Worm (Caenorhabditis elegans) whole organism, L4 larva: ENCODE measurements around the gene lars-1.

Experiments
- F10B5.3 ChIP-seq: sonication (generic microtip); optimal IDR thresholded peaks from 2 replicates; lab custom pipeline; 2016; ENCODE audit warnings: mild to moderate bottlenecking, missing genetic modification characterization, missing compliant biosample characterization
- F37D6.2 ChIP-seq: sonication (generic microtip); optimal IDR thresholded peaks from 2 replicates; lab custom pipeline; 2016; ENCODE audit warnings: mild to moderate bottlenecking, missing genetic modification characterization, missing compliant biosample characterization
- F49E8.2 ChIP-seq: sonication (generic microtip); optimal IDR thresholded peaks from 2 replicates; lab custom pipeline; 2016; ENCODE audit warnings: missing compliant biosample characterization, mild to moderate bottlenecking, missing genetic modification characterization, borderline replicate concordance
- T20F7.1 ChIP-seq: fragments of 200-800 bp; sonication (Bioruptor generic); optimal IDR thresholded peaks from 2 replicates; lab custom pipeline; 2018; ENCODE audit warnings: mild to moderate bottlenecking, missing genetic modification characterization, missing compliant biosample characterization
- T26A8.4 ChIP-seq: fragments of 200-800 bp; sonication (Bioruptor generic); IDR thresholded peaks from 2 replicates; pipeline ENCODE4 v1.3.6; 2022; ENCODE audit warnings: missing genetic modification characterization, missing compliant biosample characterization
- Y105C5A.15 ChIP-seq: fragments of 200-800 bp; sonication (Bioruptor generic); IDR thresholded peaks from 2 replicates; pipeline ENCODE4 v1.3.6; 2022; ENCODE audit warnings: missing genetic modification characterization, missing compliant biosample characterization
- Y5F2A.4 ChIP-seq: fragments of 200-800 bp; sonication (Bioruptor generic); optimal IDR thresholded peaks from 2 replicates; lab custom pipeline; 2018; ENCODE audit warnings: mild to moderate bottlenecking, missing genetic modification characterization, missing compliant biosample characterization
- aha-1 ChIP-seq: fragments of 150-350 bp; peaks from one replicate; lab custom pipeline; 2014; ENCODE audit warnings: missing biosample characterization, missing genetic modification characterization
- arid-1 ChIP-seq: fragments of 200-800 bp; sonication (Bioruptor generic); conservative IDR thresholded peaks from 2 replicates; pipeline ENCODE4 v1.3.6; 2022; ENCODE audit warnings: missing genetic modification reagents, missing genetic modification characterization, missing compliant biosample characterization
- ceh-62 ChIP-seq: sonication (generic microtip); optimal IDR thresholded peaks from 2 replicates; lab custom pipeline; 2017; ENCODE audit warnings: missing biosample characterization, missing genetic modification characterization
- ceh-82 ChIP-seq: sonication (generic microtip); optimal IDR thresholded peaks from 2 replicates; lab custom pipeline; 2017; ENCODE audit warnings: missing biosample characterization, missing genetic modification characterization
- ces-1 ChIP-seq: fragments of 150-350 bp; sonication (generic microtip); optimal IDR thresholded peaks from 4 replicates; lab custom pipeline; 2014; ENCODE audit warnings: missing biosample characterization, missing genetic modification reagents, missing genetic modification characterization
- cey-2 ChIP-seq: sonication (generic microtip); optimal IDR thresholded peaks from 3 replicates; lab custom pipeline; 2017; ENCODE audit warnings: missing genetic modification characterization, mild to moderate bottlenecking, missing compliant biosample characterization, antibody characterized with exemption, borderline replicate concordance; ENCODE audit not compliant: insufficient read depth
- daf-12 ChIP-seq: fragments of 150-350 bp; optimal IDR thresholded peaks from 2 replicates; lab custom pipeline; 2014; ENCODE audit warnings: missing biosample characterization, missing genetic modification reagents, missing genetic modification characterization
- daf-16 ChIP-seq, 3 experiments: sonication (generic microtip); optimal IDR thresholded peaks; 2 replicates each; lab custom pipeline; 2016 to 2017; ENCODE audit warnings: missing genetic modification characterization in 3 of 3, missing genetic modification reagents in 3 of 3, mild to moderate bottlenecking in 2 of 3, missing compliant biosample characterization in 2 of 3, missing biosample characterization in 1 of 3, moderate library complexity in 1 of 3
- daf-19 ChIP-seq: fragments of 200-800 bp; sonication (Bioruptor generic); conservative IDR thresholded peaks from 2 replicates; pipeline ENCODE4 v1.3.6; 2022; ENCODE audit warnings: missing genetic modification characterization, missing compliant biosample characterization
- dmd-6 ChIP-seq: fragments of 200-800 bp; sonication (Bioruptor generic); IDR thresholded peaks from 2 replicates; pipeline ENCODE4 v1.3.6; 2022; ENCODE audit warnings: missing genetic modification reagents, missing genetic modification characterization, missing compliant biosample characterization
- dmd-9 ChIP-seq: fragments of 200-800 bp; sonication (Bioruptor generic); IDR thresholded peaks from 2 replicates; pipeline ENCODE4 v1.3.6; 2022; ENCODE audit warnings: missing genetic modification reagents, missing genetic modification characterization, missing compliant biosample characterization
- dve-1 ChIP-seq: sonication (generic microtip); optimal IDR thresholded peaks from 2 replicates; lab custom pipeline; 2017; ENCODE audit warnings: antibody characterized with exemption, mild to moderate bottlenecking, missing genetic modification characterization, missing compliant biosample characterization; ENCODE audit not compliant: insufficient read depth
- fos-1 ChIP-seq: fragments of 150-350 bp; optimal IDR thresholded peaks from 2 replicates; lab custom pipeline; 2014; ENCODE audit warnings: missing biosample characterization, missing genetic modification characterization
- gei-8 ChIP-seq: fragments of 200-800 bp; sonication (Bioruptor generic); optimal IDR thresholded peaks from 2 replicates; lab custom pipeline; 2018; ENCODE audit warnings: mild to moderate bottlenecking, missing genetic modification characterization, missing compliant biosample characterization
- hif-1 ChIP-seq, 2 experiments: sonication (generic microtip); optimal IDR thresholded peaks; 2 replicates each; lab custom pipeline; 2016 to 2017; ENCODE audit warnings: missing compliant biosample characterization in 2 of 2, missing genetic modification characterization in 2 of 2, missing genetic modification reagents in 2 of 2, missing genotype in 2 of 2, mild to moderate bottlenecking in 1 of 2
- hlh-11 ChIP-seq: fragments of 200-800 bp; sonication (Bioruptor generic); optimal IDR thresholded peaks from 2 replicates; lab custom pipeline; 2018; ENCODE audit warnings: mild to moderate bottlenecking, missing genetic modification characterization, missing compliant biosample characterization
- hlh-30 ChIP-seq: sonication (generic microtip); optimal IDR thresholded peaks from 2 replicates; lab custom pipeline; 2017; ENCODE audit warnings: antibody characterized with exemption, mild to moderate bottlenecking, missing genetic modification characterization, missing compliant biosample characterization; ENCODE audit not compliant: insufficient read depth
- hmg-1.1 ChIP-seq: fragments of 200-800 bp; sonication (Bioruptor generic); IDR thresholded peaks from 2 replicates; pipeline ENCODE4 v1.3.6; 2022; ENCODE audit warnings: missing genetic modification reagents, missing genetic modification characterization, missing compliant biosample characterization
- jun-1 ChIP-seq: fragments of 150-350 bp; optimal IDR thresholded peaks from 2 replicates; lab custom pipeline; 2014; ENCODE audit warnings: missing biosample characterization, missing genetic modification reagents, missing genetic modification characterization
- lin-1 ChIP-seq: fragments of 200-800 bp; sonication (Bioruptor generic); IDR thresholded peaks from 2 replicates; pipeline ENCODE4 v1.3.6; 2022; ENCODE audit warnings: missing genetic modification reagents, missing genetic modification characterization, missing compliant biosample characterization
- lin-13 ChIP-seq: fragments of 150-350 bp; optimal IDR thresholded peaks from 2 replicates; lab custom pipeline; 2014; ENCODE audit warnings: missing biosample characterization, missing genetic modification reagents, missing genetic modification characterization
- lin-29 ChIP-seq: fragments of 200-800 bp; sonication (Bioruptor generic); IDR thresholded peaks from 2 replicates; pipeline ENCODE4 v1.3.6; 2022; ENCODE audit warnings: missing genetic modification reagents, missing genetic modification characterization, missing compliant biosample characterization
- lin-38 ChIP-seq: fragments of 200-800 bp; sonication (Bioruptor generic); IDR thresholded peaks from 2 replicates; pipeline ENCODE4 v1.3.6; 2022; ENCODE audit warnings: missing genetic modification reagents, missing genetic modification characterization, missing compliant biosample characterization
- lin-39 ChIP-seq: fragments of 150-350 bp; optimal IDR thresholded peaks from 2 replicates; lab custom pipeline; 2014; ENCODE audit warnings: missing biosample characterization, missing genetic modification reagents, missing genetic modification characterization
- madf-5 ChIP-seq, 2 experiments: fragments of 200-800 bp; sonication (Bioruptor generic); IDR thresholded peaks; 2 replicates each; pipeline ENCODE4 v1.3.6; 2022; ENCODE audit warnings: missing compliant biosample characterization in 2 of 2, missing genetic modification characterization in 2 of 2
- madf-9 ChIP-seq: fragments of 200-800 bp; sonication (Bioruptor generic); conservative IDR thresholded peaks from 2 replicates; pipeline ENCODE4 v1.3.6; 2022; ENCODE audit warnings: missing genetic modification reagents, missing genetic modification characterization, missing compliant biosample characterization
- mep-1 ChIP-seq: fragments of 150-350 bp; sonication (generic microtip); optimal IDR thresholded peaks from 3 replicates; lab custom pipeline; 2014; ENCODE audit warnings: missing biosample characterization, missing genetic modification characterization
- nhr-10 ChIP-seq: fragments of 150-350 bp; optimal IDR thresholded peaks from 2 replicates; lab custom pipeline; 2014; ENCODE audit warnings: missing biosample characterization, missing genetic modification characterization
- nhr-111 ChIP-seq: fragments of 200-800 bp; sonication (Bioruptor generic); optimal IDR thresholded peaks from 2 replicates; lab custom pipeline; 2018; ENCODE audit warnings: mild to moderate bottlenecking, missing genetic modification characterization, missing compliant biosample characterization
- nhr-48 ChIP-seq: sonication (generic microtip); optimal IDR thresholded peaks from 2 replicates; lab custom pipeline; 2016; ENCODE audit warnings: mild to moderate bottlenecking, missing genetic modification characterization, missing compliant biosample characterization
- nhr-6 ChIP-seq: fragments of 150-350 bp; optimal IDR thresholded peaks from 2 replicates; lab custom pipeline; 2014; ENCODE audit warnings: missing biosample characterization, missing genetic modification characterization
- nhr-76 ChIP-seq: fragments of 150-350 bp; optimal IDR thresholded peaks from 2 replicates; lab custom pipeline; 2014; ENCODE audit warnings: missing biosample characterization, missing genetic modification characterization
- saeg-2 ChIP-seq: fragments of 200-800 bp; sonication (Bioruptor generic); IDR thresholded peaks from 2 replicates; pipeline ENCODE4 v1.3.6; 2022; ENCODE audit warnings: missing genetic modification reagents, missing genetic modification characterization, missing compliant biosample characterization
- sdz-12 ChIP-seq: fragments of 200-800 bp; sonication (Bioruptor generic); optimal IDR thresholded peaks from 2 replicates; lab custom pipeline; 2018; ENCODE audit warnings: mild to moderate bottlenecking, missing genetic modification characterization, missing compliant biosample characterization
- snpc-1.2 ChIP-seq: fragments of 200-800 bp; sonication (Bioruptor generic); IDR thresholded peaks from 2 replicates; pipeline ENCODE4 v1.3.6; 2022; ENCODE audit warnings: missing genetic modification reagents, missing genetic modification characterization, missing compliant biosample characterization
- tag-97 ChIP-seq: fragments of 200-800 bp; sonication (Bioruptor generic); IDR thresholded peaks from 2 replicates; pipeline ENCODE4 v1.3.6; 2022; ENCODE audit warnings: missing genetic modification characterization, missing compliant biosample characterization
- unc-130 ChIP-seq: sonication (generic microtip); optimal IDR thresholded peaks from 2 replicates; lab custom pipeline; 2016; ENCODE audit warnings: missing genetic modification reagents, missing genetic modification characterization, missing compliant biosample characterization
- unc-62 ChIP-seq, 3 experiments: fragments of 150-350 bp in 1 of 3; sonication (generic microtip); optimal IDR thresholded peaks in 2 of 3; peaks in 1 of 3; 1 replicate in 1 of 3; 2 replicates in 2 of 3; lab custom pipeline; 2014 to 2017; ENCODE audit warnings: missing biosample characterization in 3 of 3, missing genetic modification characterization in 3 of 3, missing genetic modification reagents in 3 of 3, missing genotype in 1 of 3
- zfp-3 ChIP-seq: fragments of 200-800 bp; sonication (Bioruptor generic); conservative IDR thresholded peaks from 2 replicates; pipeline ENCODE4 v1.3.6; 2022; ENCODE audit warnings: missing genetic modification reagents, missing genetic modification characterization, missing compliant biosample characterization
- zip-2 ChIP-seq: fragments of 150-350 bp; optimal IDR thresholded peaks from 2 replicates; lab custom pipeline; 2014; ENCODE audit warnings: missing biosample characterization, missing genetic modification characterization
- ztf-7 ChIP-seq: fragments of 150-350 bp; optimal IDR thresholded peaks from 2 replicates; lab custom pipeline; 2014; ENCODE audit warnings: missing biosample characterization, missing genetic modification characterization

The lars-1 gene

ce11 chrIII:4195306-4196008, 8.9 kb upstream of the lars-1 start (continued):
- TF ChIP-seq aha-1 (peak; percentile 99), nhr-10 (tag; lab: Kevin White, UChicago) (no peak), snpc-1.2 (GFP tag; lab: Robert Waterston, UW) (peak; percentile 71), dmd-9 (GFP tag; lab: Robert Waterston, UW) (no peak), zip-2 (tag; lab: Kevin White, UChicago) (peak; percentile 49), T20F7.1 (GFP tag; lab: Kevin White, UChicago) (peak; percentile 75), nhr-111 (GFP tag; lab: Kevin White, UChicago) (peak; percentile 80), lin-1 (GFP tag; lab: Robert Waterston, UW) (peak; percentile 57), T26A8.4 (GFP tag; lab: Robert Waterston, UW) (peak; percentile 97), lin-13 (peak; percentile 26), jun-1 (tag; lab: Kevin White, UChicago) (peak; percentile 63), ztf-7 (tag; lab: Kevin White, UChicago) (no peak), cey-2 (tag; lab: Kevin White, UChicago) (no peak), arid-1 (peak; percentile 84), hif-1 (tag; optimal IDR thresholded peaks at IDR 0.05; lab: Kevin White, UChicago) (peak in 1 of 2 experiments; percentile 63), daf-19 (GFP tag; lab: Robert Waterston, UW) (peak; percentile 82), ces-1 (GFP tag; lab: Kevin White, UChicago) (peak; percentile 38), Y105C5A.15 (peak; percentile 66; the same call in 1 of the 2 replicates), hlh-30 (tag; lab: Kevin White, UChicago) (peak; percentile 37), unc-130 (GFP tag; lab: Kevin White, UChicago) (peak; percentile 24), tag-97 (GFP tag; lab: Robert Waterston, UW) (no peak), F37D6.2 (tag; lab: Kevin White, UChicago) (peak; percentile 45), hlh-11 (tag; lab: Kevin White, UChicago) (peak; percentile 48), lin-29 (no peak), F10B5.3 (tag; lab: Kevin White, UChicago) (peak; percentile 68), daf-16 (GFP tag; optimal IDR thresholded peaks at IDR 0.05; lab: Kevin White, UChicago) (peak; percentile 33 to 62), daf-16 (tag; optimal IDR thresholded peaks at IDR 0.05; lab: Kevin White, UChicago) (peak; percentile 59), fos-1 (tag; lab: Kevin White, UChicago) (no peak), ceh-82 (tag; lab: Kevin White, UChicago) (no peak), gei-8 (GFP tag; lab: Kevin White, UChicago) (peak; percentile 15), saeg-2 (GFP tag; lab: Robert Waterston, UW) (peak; percentile 73; the same call in 1 of the 2 replicates), F49E8.2 (tag; lab: Kevin White, UChicago) (no peak), daf-12 (tag; lab: Kevin White, UChicago) (no peak), zfp-3 (GFP tag; lab: Robert Waterston, UW) (peak; percentile 95), sdz-12 (GFP tag; lab: Kevin White, UChicago) (peak; percentile 21), madf-5 (GFP tag; IDR thresholded peaks at IDR 0.05; lab: Robert Waterston, UW) (no peak), nhr-76 (tag; lab: Kevin White, UChicago) (peak; percentile 16), ceh-62 (tag; lab: Kevin White, UChicago) (no peak), nhr-6 (tag; lab: Kevin White, UChicago) (peak; percentile 34), Y5F2A.4 (GFP tag; lab: Kevin White, UChicago) (peak; percentile 54), hmg-1.1 (GFP tag; lab: Robert Waterston, UW) (peak; percentile 52), madf-9 (0 out of 2 replicates have a peak, but pooled peaks have one; percentile 16), lin-39 (tag; lab: Kevin White, UChicago) (no peak), nhr-48 (tag; lab: Kevin White, UChicago) (peak; percentile 23), dve-1 (tag; lab: Kevin White, UChicago) (peak; percentile 88), mep-1 (tag; lab: Kevin White, UChicago) (peak; percentile 76), dmd-6 (GFP tag; lab: Robert Waterston, UW) (peak; percentile 30; the same call in 1 of the 2 replicates), lin-38 (GFP tag; lab: Robert Waterston, UW) (peak; percentile 67), unc-62 (GFP tag; optimal IDR thresholded peaks at IDR 0.05 in 1 of 2; lab: Kevin White, UChicago) (peak in 1 of 2 experiments; percentile 75), unc-62 (tag; optimal IDR thresholded peaks at IDR 0.05; lab: Kevin White, UChicago) (no peak)
